Fruit fly (Drosophila melanogaster) whole organism, embryonic: ENCODE measurements around the gene AstA-R1.

Experiments used
- Atf3 ChIP-seq: fragments of 200-800 bp; sonication (Bioruptor generic); optimal IDR thresholded peaks from 3 replicates; lab custom pipeline; 2016; ENCODE audit warnings: missing biosample characterization, missing genetic modification characterization
- B-H2 ChIP-seq: fragments of 200-800 bp; sonication (Bioruptor generic); optimal IDR thresholded peaks from 2 replicates; lab custom pipeline; 2018; ENCODE audit warnings: missing biosample characterization, mild to moderate bottlenecking, missing genetic modification characterization
- BtbVII ChIP-seq: fragments of 200-800 bp; sonication (Bioruptor generic); optimal IDR thresholded peaks from 3 replicates; lab custom pipeline; 2017; ENCODE audit warnings: missing biosample characterization, mild to moderate bottlenecking, missing genetic modification characterization
- CG10267 ChIP-seq: fragments of 200-800 bp; sonication (Bioruptor generic); optimal IDR thresholded peaks from 2 replicates; lab custom pipeline; 2018; ENCODE audit warnings: missing biosample characterization, mild to moderate bottlenecking, missing genetic modification characterization, moderate library complexity
- CG12071 ChIP-seq: fragments of 200-800 bp; sonication (Bioruptor generic); optimal IDR thresholded peaks from 3 replicates; lab custom pipeline; 2018; ENCODE audit warnings: missing biosample characterization, mild to moderate bottlenecking, missing genetic modification characterization
- CG12219 ChIP-seq: fragments of 200-800 bp; sonication (Bioruptor generic); optimal IDR thresholded peaks from 3 replicates; lab custom pipeline; 2018; ENCODE audit warnings: missing biosample characterization, mild to moderate bottlenecking, missing genetic modification characterization
- CG1529 ChIP-seq: fragments of 200-800 bp; sonication (Bioruptor generic); optimal IDR thresholded peaks from 3 replicates; lab custom pipeline; 2018; ENCODE audit warnings: missing biosample characterization, missing genetic modification characterization
- CG17328 ChIP-seq: fragments of 200-800 bp; sonication (Bioruptor generic); IDR thresholded peaks from 2 replicates; pipeline ENCODE4 v1.3.6; 2022; ENCODE audit warnings: missing biosample characterization, missing genetic modification characterization
- CG18599 ChIP-seq: fragments of 200-800 bp; sonication (Bioruptor generic); optimal IDR thresholded peaks from 3 replicates; lab custom pipeline; 2017; ENCODE audit warnings: missing biosample characterization, missing genetic modification characterization, mild to moderate bottlenecking, moderate library complexity, missing genetic modification reagents
- CG18619 ChIP-seq: fragments of 200-800 bp; sonication (Bioruptor generic); optimal IDR thresholded peaks from 3 replicates; lab custom pipeline; 2017; ENCODE audit warnings: missing biosample characterization, mild to moderate bottlenecking, missing genetic modification characterization
- CG32532 ChIP-seq: fragments of 200-800 bp; sonication (Bioruptor generic); IDR thresholded peaks from 2 replicates; pipeline ENCODE4 v1.3.6; 2022; ENCODE audit warnings: missing biosample characterization, missing genetic modification characterization
- CG33213 ChIP-seq: fragments of 200-800 bp; sonication (Bioruptor generic); optimal IDR thresholded peaks from 3 replicates; lab custom pipeline; 2016; ENCODE audit warnings: missing biosample characterization, missing genetic modification characterization
- CG3995 ChIP-seq: fragments of 200-800 bp; sonication (Bioruptor generic); optimal IDR thresholded peaks from 3 replicates; lab custom pipeline; 2016; ENCODE audit warnings: missing biosample characterization, missing genetic modification characterization
- CG4820 ChIP-seq: fragments of 200-800 bp; sonication (Bioruptor generic); optimal IDR thresholded peaks from 3 replicates; lab custom pipeline; 2016; ENCODE audit warnings: missing biosample characterization, missing genetic modification characterization
- CG7271 ChIP-seq: fragments of 200-800 bp; sonication (Bioruptor generic); optimal IDR thresholded peaks from 2 replicates; lab custom pipeline; 2018; ENCODE audit warnings: missing biosample characterization, mild to moderate bottlenecking, missing genetic modification characterization, moderate library complexity
- CG7839 ChIP-seq: fragments of 200-800 bp; sonication (Bioruptor generic); optimal IDR thresholded peaks from 3 replicates; lab custom pipeline; 2018; ENCODE audit warnings: missing biosample characterization, mild to moderate bottlenecking, missing genetic modification characterization, moderate library complexity
- CG9609 ChIP-seq: fragments of 200-800 bp; sonication (Bioruptor generic); optimal IDR thresholded peaks from 3 replicates; lab custom pipeline; 2016; ENCODE audit warnings: missing biosample characterization, missing genetic modification characterization
- CG9727 ChIP-seq: fragments of 200-800 bp; sonication (Bioruptor generic); optimal IDR thresholded peaks from 3 replicates; lab custom pipeline; 2017; ENCODE audit warnings: missing biosample characterization, mild to moderate bottlenecking, missing genetic modification characterization
- CG9817 ChIP-seq: fragments of 200-800 bp; sonication (Bioruptor generic); optimal IDR thresholded peaks from 2 replicates; lab custom pipeline; 2018; ENCODE audit warnings: missing biosample characterization, mild to moderate bottlenecking, missing genetic modification characterization, moderate library complexity
- CHES-1-like ChIP-seq: fragments of 200-800 bp; sonication (Bioruptor generic); optimal IDR thresholded peaks from 2 replicates; lab custom pipeline; 2016; ENCODE audit warnings: missing biosample characterization, missing genetic modification characterization
- Doc2 ChIP-seq: fragments of 200-800 bp; sonication (Bioruptor generic); IDR thresholded peaks from 2 replicates; pipeline ENCODE4 v1.3.6; 2022; ENCODE audit warnings: missing biosample characterization, missing genetic modification characterization
- Fer1 ChIP-seq: fragments of 200-800 bp; sonication (Bioruptor generic); optimal IDR thresholded peaks from 2 replicates; lab custom pipeline; 2017; ENCODE audit warnings: missing biosample characterization, mild to moderate bottlenecking, missing genetic modification characterization
- Gug ChIP-seq: fragments of 200-800 bp; sonication (Bioruptor generic); IDR thresholded peaks from 4 replicates; pipeline ENCODE4 v1.3.6; 2022; ENCODE audit warnings: missing biosample characterization, missing genetic modification characterization
- HLH54F ChIP-seq: fragments of 200-800 bp; sonication (Bioruptor generic); optimal IDR thresholded peaks from 3 replicates; lab custom pipeline; 2016; ENCODE audit warnings: missing biosample characterization, missing genetic modification characterization
- Hmx ChIP-seq: fragments of 200-800 bp; sonication (Bioruptor generic); optimal IDR thresholded peaks from 2 replicates; lab custom pipeline; 2016; ENCODE audit warnings: missing biosample characterization, missing genetic modification characterization
- Hr3 ChIP-seq: fragments of 200-800 bp; sonication (Bioruptor generic); optimal IDR thresholded peaks from 3 replicates; lab custom pipeline; 2016; ENCODE audit warnings: missing biosample characterization, missing genetic modification characterization
- Kr ChIP-seq: fragments of 200-800 bp; sonication (Bioruptor generic); optimal IDR thresholded peaks from 2 replicates; lab custom pipeline; 2017; ENCODE audit warnings: missing biosample characterization, mild to moderate bottlenecking, missing genetic modification characterization
- Lim3 ChIP-seq: fragments of 200-800 bp; sonication (Bioruptor generic); IDR thresholded peaks from 2 replicates; pipeline ENCODE4 v1.3.6; 2022; ENCODE audit warnings: missing biosample characterization, missing genetic modification characterization
- MBD-R2 ChIP-seq: fragments of 200-800 bp; sonication (Bioruptor generic); IDR thresholded peaks from 2 replicates; pipeline ENCODE4 v1.3.6; 2022; ENCODE audit warnings: missing biosample characterization, missing genetic modification characterization
- NC2β ChIP-seq: fragments of 200-800 bp; sonication (Bioruptor generic); optimal IDR thresholded peaks from 2 replicates; lab custom pipeline; 2016; ENCODE audit warnings: missing biosample characterization, missing genetic modification characterization
- NfI ChIP-seq: fragments of 200-800 bp; sonication (Bioruptor generic); optimal IDR thresholded peaks from 3 replicates; lab custom pipeline; 2018; ENCODE audit warnings: missing biosample characterization, mild to moderate bottlenecking, missing genetic modification characterization, moderate library complexity
- Opbp ChIP-seq: fragments of 200-800 bp; sonication (Bioruptor generic); IDR thresholded peaks from 3 replicates; pipeline ENCODE4 v1.3.6; 2022; ENCODE audit warnings: missing biosample characterization, missing genetic modification characterization; ENCODE audit not compliant: partially characterized antibody
- Rfx ChIP-seq: fragments of 200-800 bp; sonication (Bioruptor generic); IDR thresholded peaks from 2 replicates; pipeline ENCODE4 v1.3.6; 2022; ENCODE audit warnings: missing biosample characterization, missing genetic modification characterization
- aop ChIP-seq: fragments of 200-800 bp; sonication (Bioruptor generic); IDR thresholded peaks from 2 replicates; pipeline ENCODE4 v1.3.6; 2022; ENCODE audit warnings: missing biosample characterization, missing genetic modification characterization
- ase ChIP-seq: fragments of 200-800 bp; sonication (Bioruptor generic); IDR thresholded peaks from 3 replicates; pipeline ENCODE4 v1.3.6; 2022; ENCODE audit warnings: missing biosample characterization, missing genetic modification characterization
- bcd ChIP-seq: fragments of 200-800 bp; sonication (Bioruptor generic); optimal IDR thresholded peaks from 2 replicates; lab custom pipeline; 2017; ENCODE audit warnings: missing biosample characterization, mild to moderate bottlenecking, missing genetic modification characterization
- emc ChIP-seq: fragments of 200-800 bp; sonication (Bioruptor generic); optimal IDR thresholded peaks from 2 replicates; lab custom pipeline; 2016; ENCODE audit warnings: missing biosample characterization, missing genetic modification characterization
- eyg ChIP-seq: fragments of 200-800 bp; sonication (Bioruptor generic); optimal IDR thresholded peaks from 3 replicates; lab custom pipeline; 2016; ENCODE audit warnings: missing biosample characterization, missing genetic modification characterization
- gem ChIP-seq: fragments of 200-800 bp; sonication (Bioruptor generic); optimal IDR thresholded peaks from 2 replicates; lab custom pipeline; 2019; ENCODE audit warnings: missing biosample characterization, mild to moderate bottlenecking, missing genetic modification characterization, moderate library complexity
- gsb ChIP-seq: fragments of 200-800 bp; sonication (Bioruptor generic); IDR thresholded peaks from 2 replicates; pipeline ENCODE4 v1.3.6; 2022; ENCODE audit warnings: missing biosample characterization, missing genetic modification characterization
- hbn ChIP-seq: fragments of 200-800 bp; sonication (Bioruptor generic); IDR thresholded peaks from 2 replicates; pipeline ENCODE4 v1.3.6; 2022; ENCODE audit warnings: missing biosample characterization, missing genetic modification characterization; ENCODE audit not compliant: partially characterized antibody
- ind ChIP-seq: fragments of 200-800 bp; sonication (Bioruptor generic); optimal IDR thresholded peaks from 3 replicates; lab custom pipeline; 2016; ENCODE audit warnings: missing biosample characterization, missing genetic modification characterization
- knrl ChIP-seq: fragments of 200-800 bp; sonication (Bioruptor generic); IDR thresholded peaks from 3 replicates; pipeline ENCODE4 v1.3.6; 2022; ENCODE audit warnings: missing biosample characterization, missing genetic modification characterization; ENCODE audit not compliant: partially characterized antibody
- pb ChIP-seq: fragments of 200-800 bp; sonication (Bioruptor generic); optimal IDR thresholded peaks from 3 replicates; lab custom pipeline; 2016; ENCODE audit warnings: missing biosample characterization, missing genetic modification characterization
- prd ChIP-seq, 3 experiments: fragments of >200 bp in 2 of 3; fragments of 200-800 bp in 1 of 3; sonication (Bioruptor generic) in 1 of 3; optimal IDR thresholded peaks in 2 of 3; IDR thresholded peaks in 1 of 3; 2 replicates in 2 of 3; 3 replicates in 1 of 3; pipeline versions ENCODE4 v1.3.6 to Lab custom; 2017 to 2022; ENCODE audit warnings: missing biosample characterization in 1 of 3, missing genetic modification characterization in 1 of 3
- psq ChIP-seq: fragments of 200-800 bp; sonication (Bioruptor generic); optimal IDR thresholded peaks from 2 replicates; lab custom pipeline; 2017; ENCODE audit warnings: missing biosample characterization, missing genetic modification characterization
- sd ChIP-seq: fragments of 200-800 bp; sonication (Bioruptor generic); optimal IDR thresholded peaks from 3 replicates; lab custom pipeline; 2018; ENCODE audit warnings: missing biosample characterization, mild to moderate bottlenecking, missing genetic modification characterization, moderate library complexity
- sens-2 ChIP-seq: fragments of 200-800 bp; sonication (Bioruptor generic); IDR thresholded peaks from 2 replicates; pipeline ENCODE4 v1.3.6; 2022; ENCODE audit warnings: missing biosample characterization, missing genetic modification characterization
- ssp ChIP-seq: fragments of 200-800 bp; sonication (Bioruptor generic); IDR thresholded peaks from 2 replicates; pipeline ENCODE4 v1.3.6; 2022; ENCODE audit warnings: missing biosample characterization, missing genetic modification characterization
- wdn ChIP-seq: fragments of 200-800 bp; sonication (Bioruptor generic); IDR thresholded peaks from 2 replicates; pipeline ENCODE4 v1.3.6; 2022; ENCODE audit warnings: missing biosample characterization, missing genetic modification characterization

The AstA-R1 gene

DNA sequence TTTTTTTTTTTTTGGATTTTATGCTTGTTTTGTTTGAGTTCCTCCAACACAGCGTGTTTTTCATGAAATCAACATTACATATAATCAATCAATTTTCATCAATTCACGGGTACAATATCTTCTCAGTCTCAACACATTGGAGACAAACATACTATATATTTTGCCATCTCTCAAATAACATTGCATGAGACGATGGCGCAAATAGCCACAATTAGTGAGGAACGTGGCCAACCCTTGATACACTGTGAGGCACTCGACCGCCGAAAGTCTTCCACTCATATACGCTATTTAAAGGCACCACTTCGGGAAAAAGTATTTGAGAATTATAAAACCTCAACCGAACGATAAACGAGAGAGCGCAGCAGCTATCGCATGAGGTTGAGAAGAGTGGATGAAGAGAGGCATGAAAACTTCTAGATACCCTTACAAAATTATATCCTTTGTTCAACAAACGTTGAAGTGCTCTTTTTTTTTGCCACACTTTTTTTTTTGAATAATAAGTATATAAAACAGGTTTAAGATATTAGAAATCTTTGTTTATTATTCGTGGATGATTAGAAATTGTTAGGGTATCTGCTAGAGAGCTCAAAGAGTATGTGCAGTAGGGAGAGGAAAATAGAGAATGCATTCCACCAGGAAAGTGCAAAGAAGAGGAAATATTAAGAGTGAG, 28.4 kb upstream of the AstA-R1 start (continued):
- TF ChIP-seq CG7271 (tag; lab: Kevin White, UChicago) (no peak), Hr3 (GFP tag; lab: Kevin White, UChicago) (peak; percentile 85), emc (GFP tag; lab: Kevin White, UChicago) (no peak), Hmx (no peak), prd (optimal IDR thresholded peaks at IDR 0.05; lab: Kevin White, UChicago) (no peak), prd (GFP tag; IDR thresholded peaks at IDR 0.05; lab: Robert Waterston, UW) (peak; percentile 89), ssp (GFP tag; lab: Robert Waterston, UW) (peak; percentile 66), hbn (GFP tag; lab: Robert Waterston, UW) (no peak), gsb (GFP tag; lab: Robert Waterston, UW) (no peak), Gug (peak; percentile 39; the same call in 1 of the 4 replicates), CG9609 (peak; percentile 65), sd (peak; percentile 76), aop (GFP tag; lab: Robert Waterston, UW) (no peak), psq (peak; percentile 34), Fer1 (GFP tag; lab: Kevin White, UChicago) (peak; percentile 69), Opbp (GFP tag; lab: Robert Waterston, UW) (no peak; the same call in 1 of the 3 replicates), CG3995 (GFP tag; lab: Kevin White, UChicago) (no peak), ase (GFP tag; lab: Robert Waterston, UW) (peak; percentile 84), NC2β (peak; percentile 76), gem (tag; lab: Kevin White, UChicago) (peak; percentile 95), CHES-1-like (peak; percentile 33), eyg (GFP tag; lab: Kevin White, UChicago) (no peak), B-H2 (GFP tag; lab: Kevin White, UChicago) (no peak), Lim3 (GFP tag; lab: Robert Waterston, UW) (no peak), wdn (GFP tag; lab: Robert Waterston, UW) (no peak), CG12219 (peak; percentile 84), pb (GFP tag; lab: Kevin White, UChicago) (no peak), BtbVII (GFP tag; lab: Kevin White, UChicago) (peak; percentile 45), sens-2 (GFP tag; lab: Robert Waterston, UW) (peak; percentile 80), CG9727 (GFP tag; lab: Kevin White, UChicago) (peak; percentile 81), knrl (peak; percentile 42; the same call in 1 of the 3 replicates), CG33213 (GFP tag; lab: Kevin White, UChicago) (peak; percentile 18), CG7839 (tag; lab: Kevin White, UChicago) (peak; percentile 89), MBD-R2 (no peak; the same call in 1 of the 2 replicates), Kr (no peak), ind (GFP tag; lab: Kevin White, UChicago) (peak; percentile 70), CG18619 (GFP tag; lab: Kevin White, UChicago) (peak; percentile 71), CG9817 (tag; lab: Kevin White, UChicago) (peak; percentile 73), CG1529 (GFP tag; lab: Kevin White, UChicago) (peak; percentile 89), Doc2 (GFP tag; lab: Robert Waterston, UW) (no peak), CG32532 (peak; percentile 66), HLH54F (peak; percentile 23), NfI (peak; percentile 74), CG17328 (GFP tag; lab: Robert Waterston, UW) (peak; percentile 95), CG10267 (peak; percentile 88), CG4820 (GFP tag; lab: Kevin White, UChicago) (peak; percentile 76), bcd (peak; percentile 68), CG18599 (GFP tag; lab: Kevin White, UChicago) (peak; percentile 76), Rfx (GFP tag; lab: Robert Waterston, UW) (no peak), CG12071 (GFP tag; lab: Kevin White, UChicago) (peak; percentile 47), Atf3 (GFP tag; lab: Kevin White, UChicago) (peak; percentile 71)
